Fruit fly (Drosophila melanogaster) whole organism, embryonic: ENCODE measurements around the gene CG13471.

Experiments used
- Atf6 ChIP-seq: fragments of 200-800 bp; sonication (Bioruptor generic); IDR thresholded peaks from 2 replicates; pipeline ENCODE4 v1.3.6; 2022; ENCODE audit warnings: missing biosample characterization, missing genetic modification characterization
- CG1024 ChIP-seq: fragments of 200-800 bp; sonication (Bioruptor generic); IDR thresholded peaks from 2 replicates; pipeline ENCODE4 v1.3.6; 2022; ENCODE audit warnings: missing biosample characterization, missing genetic modification characterization
- CG10431 ChIP-seq: fragments of 200-800 bp; sonication (Bioruptor generic); optimal IDR thresholded peaks from 3 replicates; lab custom pipeline; 2018; ENCODE audit warnings: missing biosample characterization, mild to moderate bottlenecking, missing genetic modification characterization
- CG10979 ChIP-seq: fragments of 200-800 bp; sonication (Bioruptor generic); optimal IDR thresholded peaks from 2 replicates; lab custom pipeline; 2018; ENCODE audit warnings: missing biosample characterization, mild to moderate bottlenecking, missing genetic modification characterization, moderate library complexity
- CG11085 ChIP-seq: fragments of 200-800 bp; sonication (Bioruptor generic); IDR thresholded peaks from 2 replicates; pipeline ENCODE4 v1.3.6; 2022; ENCODE audit warnings: missing biosample characterization, missing genetic modification characterization
- CG12942 ChIP-seq: fragments of 200-800 bp; sonication (Bioruptor generic); optimal IDR thresholded peaks from 3 replicates; lab custom pipeline; 2016; ENCODE audit warnings: missing biosample characterization, missing genetic modification characterization
- CG13424 ChIP-seq: fragments of 200-800 bp; sonication (Bioruptor generic); optimal IDR thresholded peaks from 2 replicates; lab custom pipeline; 2019; ENCODE audit warnings: missing biosample characterization, mild to moderate bottlenecking, missing genetic modification characterization, moderate library complexity
- CG14014 ChIP-seq: fragments of 200-800 bp; sonication (Bioruptor generic); IDR thresholded peaks from 2 replicates; pipeline ENCODE4 v1.3.6; 2022; ENCODE audit warnings: missing biosample characterization, missing genetic modification characterization
- CG14667 ChIP-seq: fragments of 200-800 bp; sonication (Bioruptor generic); IDR thresholded peaks from 2 replicates; pipeline ENCODE4 v1.3.6; 2022; ENCODE audit warnings: missing biosample characterization, missing genetic modification characterization
- CG16779 ChIP-seq: fragments of 200-800 bp; sonication (Bioruptor generic); IDR thresholded peaks from 2 replicates; pipeline ENCODE4 v1.3.6; 2022; ENCODE audit warnings: missing biosample characterization, missing genetic modification characterization
- CG17361 ChIP-seq: fragments of 200-800 bp; sonication (Bioruptor generic); IDR thresholded peaks from 3 replicates; pipeline ENCODE4 v1.3.6; 2022; ENCODE audit warnings: missing biosample characterization, missing genetic modification characterization
- CG31224 ChIP-seq: fragments of 200-800 bp; sonication (Bioruptor generic); IDR thresholded peaks from 2 replicates; pipeline ENCODE4 v1.3.6; 2022; ENCODE audit warnings: missing biosample characterization, missing genetic modification characterization
- CG32532 ChIP-seq: fragments of 200-800 bp; sonication (Bioruptor generic); IDR thresholded peaks from 2 replicates; pipeline ENCODE4 v1.3.6; 2022; ENCODE audit warnings: missing biosample characterization, missing genetic modification characterization
- CG32767 ChIP-seq: fragments of 200-800 bp; sonication (Bioruptor generic); IDR thresholded peaks from 2 replicates; pipeline ENCODE4 v1.3.6; 2022; ENCODE audit warnings: missing biosample characterization, missing genetic modification characterization
- CG3407 ChIP-seq: fragments of 200-800 bp; sonication (Bioruptor generic); optimal IDR thresholded peaks from 2 replicates; lab custom pipeline; 2018; ENCODE audit warnings: missing biosample characterization, mild to moderate bottlenecking, missing genetic modification characterization
- CG4404 ChIP-seq: fragments of 200-800 bp; sonication (Bioruptor generic); IDR thresholded peaks from 2 replicates; pipeline ENCODE4 v1.3.6; 2022; ENCODE audit warnings: missing biosample characterization, missing genetic modification characterization
- CG6765 ChIP-seq: fragments of 200-800 bp; sonication (Bioruptor generic); optimal IDR thresholded peaks from 3 replicates; lab custom pipeline; 2017; ENCODE audit warnings: missing biosample characterization, mild to moderate bottlenecking, missing genetic modification characterization
- CG6854 ChIP-seq: fragments of 200-800 bp; sonication (Bioruptor generic); optimal IDR thresholded peaks from 3 replicates; lab custom pipeline; 2017; ENCODE audit warnings: missing biosample characterization, mild to moderate bottlenecking, missing genetic modification characterization
- CG8290 ChIP-seq, 3 experiments: fragments of 200-800 bp; sonication (Bioruptor generic); optimal IDR thresholded peaks; 2 replicates each; lab custom pipeline; 2016 to 2019; ENCODE audit warnings: missing biosample characterization in 3 of 3, missing genetic modification characterization in 3 of 3, mild to moderate bottlenecking in 2 of 3, moderate library complexity in 1 of 3
- CTCF ChIP-seq: fragments of 200-800 bp; sonication (Bioruptor generic); optimal IDR thresholded peaks from 2 replicates; lab custom pipeline; 2017; ENCODE audit warnings: missing biosample characterization, mild to moderate bottlenecking, missing genetic modification characterization, moderate library complexity
- Camta ChIP-seq: fragments of 200-800 bp; sonication (Bioruptor generic); optimal IDR thresholded peaks from 2 replicates; lab custom pipeline; 2016; ENCODE audit warnings: missing biosample characterization, missing genetic modification characterization
- CoRest ChIP-seq: fragments of 200-800 bp; sonication (Bioruptor generic); optimal IDR thresholded peaks from 3 replicates; lab custom pipeline; 2018; ENCODE audit warnings: missing biosample characterization, mild to moderate bottlenecking, missing genetic modification characterization, moderate library complexity
- Doc2 ChIP-seq: fragments of 200-800 bp; sonication (Bioruptor generic); IDR thresholded peaks from 2 replicates; pipeline ENCODE4 v1.3.6; 2022; ENCODE audit warnings: missing biosample characterization, missing genetic modification characterization
- Fer2 ChIP-seq: fragments of 200-800 bp; sonication (Bioruptor generic); optimal IDR thresholded peaks from 2 replicates; lab custom pipeline; 2018; ENCODE audit warnings: missing biosample characterization, mild to moderate bottlenecking, missing genetic modification characterization, moderate library complexity
- H15 ChIP-seq: fragments of 200-800 bp; sonication (Bioruptor generic); IDR thresholded peaks from 3 replicates; pipeline ENCODE4 v1.3.6; 2022; ENCODE audit warnings: missing biosample characterization, missing genetic modification characterization
- Jarid2 ChIP-seq: fragments of 200-800 bp; sonication (Bioruptor generic); optimal IDR thresholded peaks from 3 replicates; lab custom pipeline; 2017; ENCODE audit warnings: mild to moderate bottlenecking, missing biosample characterization, missing genetic modification reagents, missing genetic modification characterization
- Lim3 ChIP-seq: fragments of 200-800 bp; sonication (Bioruptor generic); IDR thresholded peaks from 2 replicates; pipeline ENCODE4 v1.3.6; 2022; ENCODE audit warnings: missing biosample characterization, missing genetic modification characterization
- Med ChIP-seq: fragments of 200-800 bp; sonication (Bioruptor generic); peaks from one replicate; lab custom pipeline; 2016; ENCODE audit warnings: missing biosample characterization, missing genetic modification characterization, mild to moderate bottlenecking, inconsistent platforms, moderate library complexity
- NFAT ChIP-seq: fragments of 200-800 bp; sonication (Bioruptor generic); IDR thresholded peaks from 2 replicates; pipeline ENCODE4 v1.3.6; 2022; ENCODE audit warnings: missing biosample characterization, missing genetic modification characterization
- Sin3A ChIP-seq: fragments of >200 bp; optimal IDR thresholded peaks from 2 replicates; lab custom pipeline; 2018
- ara ChIP-seq: fragments of 200-800 bp; sonication (Bioruptor generic); IDR thresholded peaks from 2 replicates; pipeline ENCODE4 v1.3.6; 2022; ENCODE audit warnings: missing biosample characterization, missing genetic modification characterization
- bowl ChIP-seq: fragments of 200-800 bp; sonication (Bioruptor generic); IDR thresholded peaks from 2 replicates; pipeline ENCODE4 v1.3.6; 2022; ENCODE audit warnings: missing biosample characterization, missing genetic modification characterization
- caup ChIP-seq: fragments of 200-800 bp; sonication (Bioruptor generic); optimal IDR thresholded peaks from 3 replicates; lab custom pipeline; 2017; ENCODE audit warnings: missing biosample characterization, mild to moderate bottlenecking, missing genetic modification characterization, moderate library complexity; ENCODE audit not compliant: severe bottlenecking
- crol ChIP-seq: fragments of 200-800 bp; sonication (Bioruptor generic); IDR thresholded peaks from 2 replicates; pipeline ENCODE4 v1.3.6; 2022; ENCODE audit warnings: missing biosample characterization, missing genetic modification characterization
- disco-r ChIP-seq: fragments of 200-800 bp; sonication (Bioruptor generic); optimal IDR thresholded peaks from 2 replicates; lab custom pipeline; 2016; ENCODE audit warnings: missing biosample characterization, missing genetic modification characterization
- dm ChIP-seq: fragments of 200-800 bp; sonication (Bioruptor generic); optimal IDR thresholded peaks from 3 replicates; lab custom pipeline; 2016; ENCODE audit warnings: missing biosample characterization, missing genetic modification characterization
- exex ChIP-seq: fragments of 200-800 bp; sonication (Bioruptor generic); optimal IDR thresholded peaks from 4 replicates; lab custom pipeline; 2018; ENCODE audit warnings: missing biosample characterization, mild to moderate bottlenecking, missing genetic modification characterization, moderate library complexity
- fru ChIP-seq: fragments of >200 bp; optimal IDR thresholded peaks from 2 replicates; lab custom pipeline; 2017
- jumu ChIP-seq: fragments of 200-800 bp; sonication (Bioruptor generic); optimal IDR thresholded peaks from 3 replicates; lab custom pipeline; 2016; ENCODE audit warnings: missing biosample characterization, missing genetic modification characterization
- lbe ChIP-seq: fragments of 200-800 bp; sonication (Bioruptor generic); optimal IDR thresholded peaks from 2 replicates; lab custom pipeline; 2016; ENCODE audit warnings: missing biosample characterization, mild to moderate bottlenecking, missing genetic modification characterization
- luna ChIP-seq: fragments of 200-800 bp; sonication (Bioruptor generic); optimal IDR thresholded peaks from 2 replicates; lab custom pipeline; 2016; ENCODE audit warnings: missing biosample characterization, missing genetic modification characterization
- onecut ChIP-seq: fragments of 200-800 bp; sonication (Bioruptor generic); IDR thresholded peaks from 2 replicates; pipeline ENCODE4 v1.3.6; 2022; ENCODE audit warnings: missing biosample characterization, missing genetic modification characterization
- pnt ChIP-seq: fragments of 200-800 bp; sonication (Bioruptor generic); optimal IDR thresholded peaks from 3 replicates; lab custom pipeline; 2016; ENCODE audit warnings: missing biosample characterization, missing genetic modification characterization
- pros ChIP-seq: fragments of 200-800 bp; sonication (Bioruptor generic); optimal IDR thresholded peaks from 3 replicates; lab custom pipeline; 2019; ENCODE audit warnings: missing biosample characterization, mild to moderate bottlenecking, missing genetic modification characterization, moderate library complexity
- psq ChIP-seq: fragments of 200-800 bp; sonication (Bioruptor generic); optimal IDR thresholded peaks from 2 replicates; lab custom pipeline; 2017; ENCODE audit warnings: missing biosample characterization, missing genetic modification characterization
- schlank ChIP-seq: fragments of 200-800 bp; sonication (Bioruptor generic); optimal IDR thresholded peaks from 2 replicates; lab custom pipeline; 2018; ENCODE audit warnings: missing biosample characterization, mild to moderate bottlenecking, missing genetic modification characterization
- slp2 ChIP-seq: fragments of 200-800 bp; sonication (Bioruptor generic); optimal IDR thresholded peaks from 2 replicates; lab custom pipeline; 2016; ENCODE audit warnings: missing biosample characterization, missing genetic modification characterization
- stwl ChIP-seq: fragments of 200-800 bp; sonication (Bioruptor generic); optimal IDR thresholded peaks from 3 replicates; lab custom pipeline; 2018; ENCODE audit warnings: missing biosample characterization, mild to moderate bottlenecking, missing genetic modification characterization, moderate library complexity
- tin ChIP-seq: fragments of 200-800 bp; sonication (Bioruptor generic); optimal IDR thresholded peaks from 3 replicates; lab custom pipeline; 2016; ENCODE audit warnings: missing biosample characterization, missing genetic modification characterization
- trh ChIP-seq: fragments of 200-800 bp; sonication (Bioruptor generic); optimal IDR thresholded peaks from 2 replicates; lab custom pipeline; 2016; ENCODE audit warnings: missing biosample characterization, missing genetic modification characterization
- vnd ChIP-seq: fragments of 200-800 bp; sonication (Bioruptor generic); IDR thresholded peaks from 3 replicates; pipeline ENCODE4 v1.3.6; 2022; ENCODE audit warnings: missing biosample characterization, missing genetic modification characterization; ENCODE audit not compliant: partially characterized antibody

CG13471 gene

dm6 chr3L:14757464-14758384 lies 24.4 kb upstream of the CG13471 start, which contains the start of gene CG42507 (continued):
- TF ChIP-seq NFAT (GFP tag; lab: Robert Waterston, UW) (peak; percentile 32; the same call in 1 of the 2 replicates), pnt (GFP tag; lab: Kevin White, UChicago) (peak; percentile 13), CG11085 (GFP tag; lab: Robert Waterston, UW) (no peak), CG1024 (no peak), luna (GFP tag; lab: Kevin White, UChicago) (no peak), CG12942 (GFP tag; lab: Kevin White, UChicago) (no peak), schlank (tag; lab: Kevin White, UChicago) (peak; percentile 61), vnd (GFP tag; lab: Robert Waterston, UW) (no peak), exex (tag; lab: Kevin White, UChicago) (peak; percentile 43), CG13424 (tag; lab: Kevin White, UChicago) (peak; percentile 33), disco-r (GFP tag; lab: Kevin White, UChicago) (no peak), onecut (peak; percentile 72), CG32532 (GFP tag; lab: Robert Waterston, UW) (peak; percentile 45; the same call in 1 of the 2 replicates), Lim3 (GFP tag; lab: Robert Waterston, UW) (no peak), CG32767 (GFP tag; lab: Robert Waterston, UW) (peak; percentile 70; the same call in 1 of the 2 replicates), CG4404 (GFP tag; lab: Robert Waterston, UW) (no peak), ara (GFP tag; lab: Robert Waterston, UW) (peak; percentile 50), jumu (GFP tag; lab: Kevin White, UChicago) (no peak), Jarid2 (peak; percentile 51), Atf6 (GFP tag; lab: Robert Waterston, UW) (peak; percentile 59), dm (GFP tag; lab: Kevin White, UChicago) (peak; percentile 33), CoRest (tag; lab: Kevin White, UChicago) (peak; percentile 2), Med (peak; percentile 84), CG31224 (peak; percentile 41; the same call in 1 of the 2 replicates), lbe (peak; percentile 66), CG6765 (GFP tag; lab: Kevin White, UChicago) (peak; percentile 48), crol (GFP tag; lab: Robert Waterston, UW) (peak; percentile 85), fru (no peak), tin (GFP tag; lab: Kevin White, UChicago) (no peak), Fer2 (tag; lab: Kevin White, UChicago) (no peak), bowl (GFP tag; lab: Robert Waterston, UW) (no peak), CG10979 (tag; lab: Kevin White, UChicago) (no peak), trh (GFP tag; lab: Kevin White, UChicago) (no peak), CG17361 (GFP tag; lab: Robert Waterston, UW) (no peak), slp2 (GFP tag; lab: Kevin White, UChicago) (no peak), CG14667 (GFP tag; lab: Robert Waterston, UW) (no peak), psq (GFP tag; lab: Kevin White, UChicago) (no peak), CG6854 (GFP tag; lab: Kevin White, UChicago) (no peak), pros (GFP tag; lab: Kevin White, UChicago) (peak; percentile 98), Sin3A (no peak), CG3407 (GFP tag; lab: Kevin White, UChicago) (no peak), CG14014 (peak; percentile 54; the same call in 1 of the 2 replicates), CG8290 (GFP tag; optimal IDR thresholded peaks at IDR 0.05; lab: Kevin White, UChicago) (peak; percentile 20), CG8290 (tag; optimal IDR thresholded peaks at IDR 0.05; lab: Kevin White, UChicago) (peak; percentile 54 to 70), Camta (GFP tag; lab: Kevin White, UChicago) (no peak), stwl (tag; lab: Kevin White, UChicago) (no peak), H15 (GFP tag; lab: Robert Waterston, UW) (no peak), CTCF (GFP tag; lab: Kevin White, UChicago) (no peak), CG10431 (GFP tag; lab: Kevin White, UChicago) (peak; percentile 84), CG16779 (no peak), Doc2 (GFP tag; lab: Robert Waterston, UW) (no peak), caup (GFP tag; lab: Kevin White, UChicago) (peak; percentile 55)
